Worm (Caenorhabditis elegans): Measurements from ENCODE around the gene gpa-13.

gpa-13 gene

ce11 chrV:12728062-12728665 is 26.6 kb downstream of the gpa-13 start, which contains the start of the genes rpl-28 and mrpl-49 (continued):
- peak; percentile 84 for TF ChIP-seq rnt-1 (tag; optimal IDR thresholded peaks at IDR 0.05)
- peak; percentile 93 for TF ChIP-seq snu-23 (GFP tag; optimal IDR thresholded peaks at IDR 0.05)
- TF ChIP-seq swsn-7 (tag; optimal IDR thresholded peaks at IDR 0.05): peak; percentile 82
- TF ChIP-seq lsy-2 (tag; optimal IDR thresholded peaks at IDR 0.05): peak; percentile 91 to 94
- peak; percentile 42 for TF ChIP-seq aly-2 (tag; optimal IDR thresholded peaks at IDR 0.05)
- TF ChIP-seq fkh-4 (tag; optimal IDR thresholded peaks at IDR 0.05; ENCODE audit: borderline replicate concordance): no peak
- peak; percentile 42 for TF ChIP-seq fkh-10 (GFP tag; optimal IDR thresholded peaks at IDR 0.05)
- peak; percentile 95 for TF ChIP-seq C16A3.4 (tag; optimal IDR thresholded peaks at IDR 0.05)
- TF ChIP-seq nhr-77 (tag; optimal IDR thresholded peaks at IDR 0.05): peak; percentile 82
- TF ChIP-seq pax-3 (tag; optimal IDR thresholded peaks at IDR 0.05): peak; percentile 86
- peak; percentile 84 for TF ChIP-seq fos-1 (tag; optimal IDR thresholded peaks at IDR 0.05)
- peak in 1 of 2 experiments; percentile 41 for TF ChIP-seq ztf-11 (tag; optimal IDR thresholded peaks at IDR 0.05)
- TF ChIP-seq Y116A8C.19 (tag; optimal IDR thresholded peaks at IDR 0.05; ENCODE audit: borderline replicate concordance): no peak
- peak; percentile 65 for TF ChIP-seq nhr-237 (tag; optimal IDR thresholded peaks at IDR 0.05)
- TF ChIP-seq unc-30 (tag; optimal IDR thresholded peaks at IDR 0.05): no peak
- peak; percentile 83 for TF ChIP-seq blmp-1 (tag; optimal IDR thresholded peaks at IDR 0.05)
- TF ChIP-seq grh-1 (GFP tag; IDR thresholded peaks at IDR 0.05): peak; percentile 72
- TF ChIP-seq lin-13 (GFP tag; optimal IDR thresholded peaks at IDR 0.05): peak; percentile 81
- TF ChIP-seq ztf-4 (tag; optimal IDR thresholded peaks at IDR 0.05): peak; percentile 25
- peak; percentile 61 for TF ChIP-seq ceh-88 (GFP tag; IDR thresholded peaks at IDR 0.05)
- peak; percentile 89 for TF ChIP-seq snpc-4 (tag; optimal IDR thresholded peaks at IDR 0.05)
- peak; percentile 85 to 92 for TF ChIP-seq lin-35 (GFP tag; optimal IDR thresholded peaks at IDR 0.05)
- TF ChIP-seq nhr-85 (tag): peak; percentile 93
- TF ChIP-seq nhr-90 (tag; optimal IDR thresholded peaks at IDR 0.05; ENCODE audit: poor library complexity): peak; percentile 82
- TF ChIP-seq aha-1 (tag; optimal IDR thresholded peaks at IDR 0.05): no peak
- TF ChIP-seq zip-4 (GFP tag; optimal IDR thresholded peaks at IDR 0.05): peak; percentile 1
- peak; percentile 21 for TF ChIP-seq sox-4 (tag; optimal IDR thresholded peaks at IDR 0.05)
- TF ChIP-seq egl-13 (tag; optimal IDR thresholded peaks at IDR 0.05): peak; percentile 65
- TF ChIP-seq dpl-1 (GFP tag; optimal IDR thresholded peaks at IDR 0.05): peak; percentile 80 to 87 (median 83)
- peak; percentile 71 for TF ChIP-seq lir-3 (tag; optimal IDR thresholded peaks at IDR 0.05; ENCODE audit: poor library complexity)
- peak; percentile 71 for TF ChIP-seq jun-1 (tag; optimal IDR thresholded peaks at IDR 0.05)
- TF ChIP-seq ama-1 (optimal IDR thresholded peaks at IDR 0.05): no peak
- TF ChIP-seq sup-37 (GFP tag; optimal IDR thresholded peaks at IDR 0.05): no peak
- TF ChIP-seq unc-62 (GFP tag; optimal IDR thresholded peaks at IDR 0.05): no peak
- no peak for TF ChIP-seq ets-5 (GFP tag; IDR thresholded peaks at IDR 0.05)
- TF ChIP-seq irx-1 (tag; optimal IDR thresholded peaks at IDR 0.05): peak; percentile 76

ce11 chrV:12727104-12727637 is 27.6 kb downstream of the gpa-13 start, which contains the start of gene R11D1.13:
Gene R11D1.13 (plus strand): TSS chrV:12727154.
- TF ChIP-seq nhr-47 (tag; optimal IDR thresholded peaks at IDR 0.05): no peak
- no peak for TF ChIP-seq snpc-4 (tag; optimal IDR thresholded peaks at IDR 0.05)
- no peak for TF ChIP-seq irx-1 (tag; optimal IDR thresholded peaks at IDR 0.05)
- TF ChIP-seq elt-2 (tag; optimal IDR thresholded peaks at IDR 0.05): no peak
- TF ChIP-seq mdl-1 (tag; optimal IDR thresholded peaks at IDR 0.05): no peak
- TF ChIP-seq C04F5.9 (tag; optimal IDR thresholded peaks at IDR 0.05): no peak
- TF ChIP-seq grh-1 (GFP tag; IDR thresholded peaks at IDR 0.05): no peak
- TF ChIP-seq nhr-76 (tag; optimal IDR thresholded peaks at IDR 0.05): no peak
- no peak for TF ChIP-seq ceh-90 (tag; optimal IDR thresholded peaks at IDR 0.05)
- TF ChIP-seq xbp-1 (tag; optimal IDR thresholded peaks at IDR 0.05): no peak
- no peak for TF ChIP-seq ceh-82 (tag; optimal IDR thresholded peaks at IDR 0.05)
- no peak for TF ChIP-seq C34B4.2 (tag; optimal IDR thresholded peaks at IDR 0.05)
- TF ChIP-seq Y116A8C.19 (tag; optimal IDR thresholded peaks at IDR 0.05; ENCODE audit: borderline replicate concordance): no peak
- TF ChIP-seq ztf-11 (tag; optimal IDR thresholded peaks at IDR 0.05): no peak
- TF ChIP-seq ceh-63 (GFP tag; optimal IDR thresholded peaks at IDR 0.05): no peak
- TF ChIP-seq F16B12.6 (tag; optimal IDR thresholded peaks at IDR 0.05): no peak
- TF ChIP-seq alr-1 (tag; optimal IDR thresholded peaks at IDR 0.05; ENCODE audit: borderline replicate concordance): no peak

All from whole organism, L1 larva.